Worm (Caenorhabditis elegans): ENCODE measurements around the gene best-5.

- TF ChIP-seq ama-1 (optimal IDR thresholded peaks at IDR 0.05) (no peak), hmg-4 (GFP tag; optimal IDR thresholded peaks at IDR 0.05) (no peak), flt-1 (GFP tag; IDR thresholded peaks at IDR 0.05) (no peak), ets-7 (tag; optimal IDR thresholded peaks at IDR 0.05) (no peak), B0310.2 (tag; optimal IDR thresholded peaks at IDR 0.05) (no peak)
Observed at ce11 chrIII:9733333-9733732, 43.3 kb upstream of the best-5 start.

Data from whole organism, early embryonic.